Fruit fly (Drosophila melanogaster) whole organism, pupa: ENCODE data around the gene Zip89B.

Source experiments
- CG14655 ChIP-seq: fragments of 200-800 bp; sonication (Bioruptor generic); optimal IDR thresholded peaks from 3 replicates; lab custom pipeline; 2017; ENCODE audit warnings: mild to moderate bottlenecking, missing biosample characterization, missing genetic modification reagents, missing genetic modification characterization
- CG32121 ChIP-seq: fragments of 200-800 bp; sonication (Bioruptor generic); IDR thresholded peaks from 2 replicates; pipeline ENCODE4 v1.3.6; 2022; ENCODE audit warnings: missing biosample characterization, missing genetic modification characterization
- CG34367 ChIP-seq: fragments of 200-800 bp; sonication (Bioruptor generic); optimal IDR thresholded peaks from 2 replicates; lab custom pipeline; 2018; ENCODE audit warnings: missing biosample characterization, mild to moderate bottlenecking, missing genetic modification characterization
- Pif1A ChIP-seq: fragments of 200-800 bp; sonication (Bioruptor generic); optimal IDR thresholded peaks from 3 replicates; lab custom pipeline; 2016; ENCODE audit warnings: missing biosample characterization, missing genetic modification characterization
- Pif1B ChIP-seq: fragments of 200-800 bp; sonication (Bioruptor generic); optimal IDR thresholded peaks from 3 replicates; lab custom pipeline; 2016; ENCODE audit warnings: missing biosample characterization, missing genetic modification characterization

DNA sequence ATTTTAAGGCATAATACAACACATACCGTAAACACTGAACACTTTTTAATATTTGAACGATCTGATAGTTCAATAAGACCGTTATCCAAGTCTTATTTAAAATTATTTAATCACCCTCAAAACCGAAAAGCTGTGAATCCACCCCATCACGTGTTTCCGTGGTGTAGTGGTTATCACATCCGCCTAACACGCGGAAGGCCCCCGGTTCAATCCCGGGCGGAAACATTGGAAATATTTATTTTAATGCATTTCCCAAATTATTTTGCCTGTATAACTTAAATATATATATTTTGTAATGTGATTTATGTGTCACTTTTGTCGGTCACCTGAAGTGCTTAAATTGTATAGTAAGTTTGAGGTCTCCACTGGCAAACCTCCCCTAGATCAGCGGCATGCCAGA is 16.0 kb downstream of the Zip89B start, which contains the start of gene CG44044:
- TF ChIP-seq Pif1A (no peak), Pif1B (GFP tag; lab: Kevin White, UChicago) (no peak), CG34367 (no peak), CG14655 (GFP tag; lab: Kevin White, UChicago) (no peak), CG32121 (no peak)
